Worm (Caenorhabditis elegans) whole organism, L4 larva: Measurements from ENCODE around the gene Y71H2AM.11.
"Not testable (repeated sequence)": the region's sequence is repeated elsewhere in the genome, so short reads cannot be mapped to it uniquely, and the experiment has no call there.

ENCODE experiments used
- F49E8.2 ChIP-seq: sonication (generic microtip); optimal IDR thresholded peaks from 2 replicates; lab custom pipeline; 2016; ENCODE audit warnings: missing compliant biosample characterization, mild to moderate bottlenecking, missing genetic modification characterization, borderline replicate concordance
- T26A8.4 ChIP-seq: fragments of 200-800 bp; sonication (Bioruptor generic); IDR thresholded peaks from 2 replicates; pipeline ENCODE4 v1.3.6; 2022; ENCODE audit warnings: missing genetic modification characterization, missing compliant biosample characterization
- attf-4 ChIP-seq: sonication (generic microtip); optimal IDR thresholded peaks from 3 replicates; lab custom pipeline; 2017; ENCODE audit warnings: missing biosample characterization, missing genetic modification characterization
- ceh-62 ChIP-seq: sonication (generic microtip); optimal IDR thresholded peaks from 2 replicates; lab custom pipeline; 2017; ENCODE audit warnings: missing biosample characterization, missing genetic modification characterization
- ces-1 ChIP-seq: fragments of 150-350 bp; sonication (generic microtip); optimal IDR thresholded peaks from 4 replicates; lab custom pipeline; 2014; ENCODE audit warnings: missing biosample characterization, missing genetic modification reagents, missing genetic modification characterization
- cey-2 ChIP-seq: sonication (generic microtip); optimal IDR thresholded peaks from 3 replicates; lab custom pipeline; 2017; ENCODE audit warnings: missing genetic modification characterization, mild to moderate bottlenecking, missing compliant biosample characterization, antibody characterized with exemption, borderline replicate concordance; ENCODE audit not compliant: insufficient read depth
- daf-16 ChIP-seq, 3 experiments: sonication (generic microtip); optimal IDR thresholded peaks; 2 replicates each; lab custom pipeline; 2016 to 2017; ENCODE audit warnings: missing genetic modification characterization in 3 of 3, missing genetic modification reagents in 3 of 3, mild to moderate bottlenecking in 2 of 3, missing compliant biosample characterization in 2 of 3, missing biosample characterization in 1 of 3, moderate library complexity in 1 of 3
- dmd-6 ChIP-seq: fragments of 200-800 bp; sonication (Bioruptor generic); IDR thresholded peaks from 2 replicates; pipeline ENCODE4 v1.3.6; 2022; ENCODE audit warnings: missing genetic modification reagents, missing genetic modification characterization, missing compliant biosample characterization
- dmd-8 ChIP-seq: fragments of 200-800 bp; sonication (Bioruptor generic); IDR thresholded peaks from 2 replicates; pipeline ENCODE4 v1.3.6; 2022; ENCODE audit warnings: missing genetic modification characterization, missing compliant biosample characterization
- dpl-1 ChIP-seq: fragments of 150-350 bp; optimal IDR thresholded peaks from 2 replicates; lab custom pipeline; 2014; ENCODE audit warnings: missing biosample characterization, missing genetic modification reagents, missing genetic modification characterization
- dve-1 ChIP-seq: sonication (generic microtip); optimal IDR thresholded peaks from 2 replicates; lab custom pipeline; 2017; ENCODE audit warnings: antibody characterized with exemption, mild to moderate bottlenecking, missing genetic modification characterization, missing compliant biosample characterization; ENCODE audit not compliant: insufficient read depth
- fkh-10 ChIP-seq: fragments of 150-350 bp; optimal IDR thresholded peaks from 2 replicates; lab custom pipeline; 2014; ENCODE audit warnings: missing biosample characterization, missing genetic modification reagents, missing genetic modification characterization
- gei-8 ChIP-seq: fragments of 200-800 bp; sonication (Bioruptor generic); optimal IDR thresholded peaks from 2 replicates; lab custom pipeline; 2018; ENCODE audit warnings: mild to moderate bottlenecking, missing genetic modification characterization, missing compliant biosample characterization
- hif-1 ChIP-seq, 2 experiments: sonication (generic microtip); optimal IDR thresholded peaks; 2 replicates each; lab custom pipeline; 2016 to 2017; ENCODE audit warnings: missing compliant biosample characterization in 2 of 2, missing genetic modification characterization in 2 of 2, missing genetic modification reagents in 2 of 2, missing genotype in 2 of 2, mild to moderate bottlenecking in 1 of 2
- hlh-30 ChIP-seq: sonication (generic microtip); optimal IDR thresholded peaks from 2 replicates; lab custom pipeline; 2017; ENCODE audit warnings: antibody characterized with exemption, mild to moderate bottlenecking, missing genetic modification characterization, missing compliant biosample characterization; ENCODE audit not compliant: insufficient read depth
- lin-38 ChIP-seq: fragments of 200-800 bp; sonication (Bioruptor generic); IDR thresholded peaks from 2 replicates; pipeline ENCODE4 v1.3.6; 2022; ENCODE audit warnings: missing genetic modification reagents, missing genetic modification characterization, missing compliant biosample characterization
- lin-39 ChIP-seq: fragments of 150-350 bp; optimal IDR thresholded peaks from 2 replicates; lab custom pipeline; 2014; ENCODE audit warnings: missing biosample characterization, missing genetic modification reagents, missing genetic modification characterization
- lsy-2 ChIP-seq, 2 experiments: fragments of 150-350 bp in 1 of 2; sonication (generic microtip) in 1 of 2; optimal IDR thresholded peaks; 2 replicates each; lab custom pipeline; 2014 to 2017; ENCODE audit warnings: missing biosample characterization in 2 of 2, missing genetic modification characterization in 2 of 2
- mdl-1 ChIP-seq, 2 experiments: fragments of 150-350 bp in 1 of 2; sonication (generic microtip) in 1 of 2; optimal IDR thresholded peaks; 2 replicates each; lab custom pipeline; 2014 to 2017; ENCODE audit warnings: missing biosample characterization in 2 of 2, missing genetic modification characterization in 2 of 2
- mdt-29 ChIP-seq: fragments of 200-800 bp; sonication (Bioruptor generic); IDR thresholded peaks from 2 replicates; pipeline ENCODE4 v1.3.6; 2022; ENCODE audit warnings: missing genetic modification reagents, missing genetic modification characterization, missing compliant biosample characterization
- mep-1 ChIP-seq: fragments of 150-350 bp; sonication (generic microtip); optimal IDR thresholded peaks from 3 replicates; lab custom pipeline; 2014; ENCODE audit warnings: missing biosample characterization, missing genetic modification characterization
- mxl-2 ChIP-seq: fragments of 200-800 bp; sonication (Bioruptor generic); conservative IDR thresholded peaks from 2 replicates; pipeline ENCODE4 v1.3.6; 2022; ENCODE audit warnings: missing genetic modification reagents, missing genetic modification characterization, missing compliant biosample characterization
- nhr-102 ChIP-seq: sonication (generic microtip); optimal IDR thresholded peaks from 2 replicates; lab custom pipeline; 2016; ENCODE audit warnings: mild to moderate bottlenecking, missing genetic modification characterization, moderate library complexity, missing compliant biosample characterization
- nhr-28 ChIP-seq: fragments of 150-350 bp; optimal IDR thresholded peaks from 2 replicates; lab custom pipeline; 2014; ENCODE audit warnings: missing biosample characterization, missing genetic modification characterization
- nhr-77 ChIP-seq: fragments of 150-350 bp; optimal IDR thresholded peaks from 2 replicates; lab custom pipeline; 2014; ENCODE audit warnings: missing biosample characterization, missing genetic modification characterization
- pha-4 ChIP-seq, 2 experiments: fragments of 150-350 bp in 1 of 2; fragments of 200-800 bp in 1 of 2; sonication (Bioruptor generic) in 1 of 2; IDR thresholded peaks in 1 of 2; optimal IDR thresholded peaks in 1 of 2; 2 replicates each; pipeline versions ENCODE4 v1.3.6 to Lab custom; 2014 to 2022; ENCODE audit warnings: missing genetic modification characterization in 2 of 2, missing genetic modification reagents in 2 of 2, missing biosample characterization in 1 of 2, missing compliant biosample characterization in 1 of 2
- php-3 ChIP-seq: fragments of 200-800 bp; sonication (Bioruptor generic); IDR thresholded peaks from 2 replicates; pipeline ENCODE4 v1.3.6; 2022; ENCODE audit warnings: missing genetic modification reagents, missing genetic modification characterization, missing compliant biosample characterization
- pqm-1 ChIP-seq: sonication (generic microtip); optimal IDR thresholded peaks from 2 replicates; lab custom pipeline; 2017; ENCODE audit warnings: missing biosample characterization, missing genetic modification characterization
- spr-1 ChIP-seq: sonication (generic microtip); optimal IDR thresholded peaks from 2 replicates; lab custom pipeline; 2016; ENCODE audit warnings: mild to moderate bottlenecking, missing genetic modification characterization, missing compliant biosample characterization
- tag-97 ChIP-seq: fragments of 200-800 bp; sonication (Bioruptor generic); IDR thresholded peaks from 2 replicates; pipeline ENCODE4 v1.3.6; 2022; ENCODE audit warnings: missing genetic modification characterization, missing compliant biosample characterization
- tra-1 ChIP-seq: fragments of 200-800 bp; sonication (Bioruptor generic); IDR thresholded peaks from 2 replicates; pipeline ENCODE4 v1.3.6; 2022; ENCODE audit warnings: missing genetic modification reagents, missing genetic modification characterization, missing compliant biosample characterization
- unc-62 ChIP-seq, 3 experiments: fragments of 150-350 bp in 1 of 3; sonication (generic microtip); optimal IDR thresholded peaks in 2 of 3; peaks in 1 of 3; 1 replicate in 1 of 3; 2 replicates in 2 of 3; lab custom pipeline; 2014 to 2017; ENCODE audit warnings: missing biosample characterization in 3 of 3, missing genetic modification characterization in 3 of 3, missing genetic modification reagents in 3 of 3, missing genotype in 1 of 3
- zfp-2 ChIP-seq: sonication (generic microtip); optimal IDR thresholded peaks from 2 replicates; lab custom pipeline; 2016; ENCODE audit warnings: mild to moderate bottlenecking, missing genetic modification characterization, missing compliant biosample characterization

The Y71H2AM.11 gene

ce11 chrIII:2699363-2699762, 25.5 kb downstream of the Y71H2AM.11 start, which contains the start of gene cox-6B:
TSS of gene cox-6B (plus strand) at chrIII:2699663.
- TF ChIP-seq F49E8.2 (tag; lab: Kevin White, UChicago); ceh-62; attf-4: not testable (repeated sequence)

- TF ChIP-seq dpl-1 (GFP tag; lab: Kevin White, UChicago) (peak; percentile 19), daf-16 (GFP tag; optimal IDR thresholded peaks at IDR 0.05; lab: Kevin White, UChicago) (no peak), daf-16 (tag; optimal IDR thresholded peaks at IDR 0.05; lab: Kevin White, UChicago) (peak; percentile 18), unc-62 (GFP tag; optimal IDR thresholded peaks at IDR 0.05 in 1 of 2; lab: Kevin White, UChicago) (peak in 1 of 2 experiments; percentile 5), unc-62 (tag; optimal IDR thresholded peaks at IDR 0.05; lab: Kevin White, UChicago) (no peak), cey-2 (tag; lab: Kevin White, UChicago) (no peak), lsy-2 (tag; optimal IDR thresholded peaks at IDR 0.05; lab: Kevin White, UChicago) (peak in 1 of 2 experiments; percentile 59), hlh-30 (tag; lab: Kevin White, UChicago) (peak; percentile 2), lin-38 (GFP tag; lab: Robert Waterston, UW) (peak; percentile 94), mep-1 (tag; lab: Kevin White, UChicago) (peak; percentile 52), mdt-29 (GFP tag; lab: Robert Waterston, UW) (no peak), pha-4 (GFP tag; IDR thresholded peaks at IDR 0.05; lab: Robert Waterston, UW) (no peak), pha-4 (tag; optimal IDR thresholded peaks at IDR 0.05; lab: Kevin White, UChicago) (peak; percentile 41)
Observed at ce11 chrIII:2698740-2699139, 26.2 kb downstream of the Y71H2AM.11 start, which contains the start of gene slc-30A9. TSS of gene slc-30A9 (minus strand) at chrIII:2698817.

- TF ChIP-seq php-3 (GFP tag; lab: Robert Waterston, UW) (peak; percentile 63; the same call in 1 of the 2 replicates), mxl-2 (no peak), hif-1 (tag; optimal IDR thresholded peaks at IDR 0.05; lab: Kevin White, UChicago) (no peak), dve-1 (tag; lab: Kevin White, UChicago) (peak; percentile 28), zfp-2 (tag; lab: Kevin White, UChicago) (no peak), T26A8.4 (no peak), daf-16 (GFP tag; optimal IDR thresholded peaks at IDR 0.05; lab: Kevin White, UChicago) (no peak), daf-16 (tag; optimal IDR thresholded peaks at IDR 0.05; lab: Kevin White, UChicago) (peak; percentile 30), nhr-102 (tag; lab: Kevin White, UChicago) (no peak), unc-62 (GFP tag; optimal IDR thresholded peaks at IDR 0.05 in 1 of 2; lab: Kevin White, UChicago) (peak in 1 of 2 experiments; percentile 27), unc-62 (tag; optimal IDR thresholded peaks at IDR 0.05; lab: Kevin White, UChicago) (no peak), dmd-8 (GFP tag; lab: Robert Waterston, UW) (no peak), dmd-6 (GFP tag; lab: Robert Waterston, UW) (peak; percentile 46), nhr-28 (tag; lab: Kevin White, UChicago) (peak; percentile 45), pqm-1 (tag; lab: Kevin White, UChicago) (peak; percentile 76), nhr-77 (tag; lab: Kevin White, UChicago) (peak; percentile 2), lin-39 (no peak), spr-1 (tag; lab: Kevin White, UChicago) (no peak), tra-1 (GFP tag; lab: Robert Waterston, UW) (no peak), hlh-30 (tag; lab: Kevin White, UChicago) (peak; percentile 11), tag-97 (no peak), mdl-1 (tag; optimal IDR thresholded peaks at IDR 0.05; lab: Kevin White, UChicago) (peak in 1 of 2 experiments; percentile 29)
Observed at ce11 chrIII:2687412-2687811, 37.5 kb downstream of the Y71H2AM.11 start.

ce11 chrIII:2686663-2687062, 38.2 kb downstream of the Y71H2AM.11 start:
- TF ChIP-seq ces-1 (peak; percentile 50), fkh-10 (peak; percentile 71), gei-8 (GFP tag; lab: Kevin White, UChicago) (no peak)
